Worm (Caenorhabditis elegans) whole organism, L3 larva: ENCODE results near the gene sup-26.
A peak's percentile ranks its signal among the peaks of the same experiment; 100 is the strongest.

Experiments used
- R02D3.7 ChIP-seq: fragments of 150-350 bp; optimal IDR thresholded peaks from 2 replicates; lab custom pipeline; 2014; ENCODE audit warnings: missing biosample characterization, missing genetic modification characterization
- ZK546.5 ChIP-seq: sonication (generic microtip); optimal IDR thresholded peaks from 2 replicates; lab custom pipeline; 2017; ENCODE audit warnings: missing biosample characterization, missing genetic modification characterization
- ama-1 ChIP-seq: fragments of 150-350 bp; optimal IDR thresholded peaks from 2 replicates; lab custom pipeline; 2018
- ceh-16 ChIP-seq: sonication (generic microtip); optimal IDR thresholded peaks from 2 replicates; lab custom pipeline; 2017; ENCODE audit warnings: missing biosample characterization, missing genetic modification characterization
- ceh-28 ChIP-seq: fragments of 150-350 bp; optimal IDR thresholded peaks from 2 replicates; lab custom pipeline; 2014; ENCODE audit warnings: missing biosample characterization, missing genetic modification reagents, missing genetic modification characterization
- ceh-82 ChIP-seq: fragments of 150-350 bp; optimal IDR thresholded peaks from 2 replicates; lab custom pipeline; 2014; ENCODE audit warnings: missing biosample characterization, missing genetic modification characterization
- ceh-9 ChIP-seq: sonication (generic microtip); optimal IDR thresholded peaks from 2 replicates; lab custom pipeline; 2018; ENCODE audit warnings: missing biosample characterization, missing genetic modification characterization
- daf-12 ChIP-seq: fragments of 150-350 bp; optimal IDR thresholded peaks from 2 replicates; lab custom pipeline; 2014; ENCODE audit warnings: missing biosample characterization, missing genetic modification reagents, missing genetic modification characterization
- egl-27 ChIP-seq: sonication (generic microtip); optimal IDR thresholded peaks from 4 replicates; lab custom pipeline; 2017; ENCODE audit warnings: missing biosample characterization, missing genetic modification reagents, missing genetic modification characterization
- egl-5 ChIP-seq: fragments of 150-350 bp; optimal IDR thresholded peaks from 2 replicates; lab custom pipeline; 2017; ENCODE audit warnings: missing biosample characterization, missing genetic modification reagents, missing genetic modification characterization, inconsistent platforms
- elt-1 ChIP-seq: fragments of 150-350 bp; optimal IDR thresholded peaks from 2 replicates; lab custom pipeline; 2014; ENCODE audit warnings: missing biosample characterization, missing genetic modification characterization
- elt-2 ChIP-seq: sonication (generic microtip); optimal IDR thresholded peaks from 2 replicates; lab custom pipeline; 2016; ENCODE audit warnings: missing genetic modification reagents, mild to moderate bottlenecking, missing genetic modification characterization, missing compliant biosample characterization
- elt-3 ChIP-seq, 3 experiments: fragments of 150-350 bp in 1 of 3; sonication (generic microtip) in 2 of 3; optimal IDR thresholded peaks; 2 replicates in 2 of 3; 4 replicates in 1 of 3; lab custom pipeline; 2014 to 2017; ENCODE audit warnings: missing biosample characterization in 3 of 3, missing genetic modification characterization in 3 of 3
- eor-1 ChIP-seq, 2 experiments: fragments of 150-350 bp; optimal IDR thresholded peaks; 2 replicates each; lab custom pipeline; 2014 to 2018; ENCODE audit warnings: missing biosample characterization in 2 of 2, missing genetic modification characterization in 2 of 2
- fkh-10 ChIP-seq: sonication (generic microtip); optimal IDR thresholded peaks from 2 replicates; lab custom pipeline; 2017; ENCODE audit warnings: missing biosample characterization, missing genetic modification reagents, missing genetic modification characterization
- fkh-2 ChIP-seq: fragments of 150-350 bp; optimal IDR thresholded peaks from 2 replicates; lab custom pipeline; 2014; ENCODE audit warnings: missing biosample characterization, missing genetic modification reagents, missing genetic modification characterization
- fos-1 ChIP-seq: fragments of 150-350 bp; optimal IDR thresholded peaks from 2 replicates; lab custom pipeline; 2014; ENCODE audit warnings: missing biosample characterization, missing genetic modification characterization
- hmg-11 ChIP-seq: sonication (generic microtip); optimal IDR thresholded peaks from 2 replicates; lab custom pipeline; 2016; ENCODE audit warnings: missing genetic modification characterization, missing compliant biosample characterization
- jun-1 ChIP-seq: fragments of 150-350 bp; optimal IDR thresholded peaks from 2 replicates; lab custom pipeline; 2014; ENCODE audit warnings: missing biosample characterization, missing genetic modification reagents, missing genetic modification characterization
- lin-15B ChIP-seq: fragments of 150-350 bp; optimal IDR thresholded peaks from 2 replicates; lab custom pipeline; 2014; ENCODE audit warnings: missing biosample characterization, missing genetic modification characterization
- lin-39 ChIP-seq: fragments of 150-350 bp; optimal IDR thresholded peaks from 2 replicates; lab custom pipeline; 2018; ENCODE audit warnings: missing biosample characterization, missing genetic modification reagents, missing genetic modification characterization
- lsy-12 ChIP-seq: sonication (generic microtip); optimal IDR thresholded peaks from 2 replicates; lab custom pipeline; 2016; ENCODE audit warnings: mild to moderate bottlenecking, missing genetic modification characterization, missing compliant biosample characterization
- mdl-1 ChIP-seq: fragments of 150-350 bp; optimal IDR thresholded peaks from 2 replicates; lab custom pipeline; 2014; ENCODE audit warnings: missing biosample characterization, missing genetic modification characterization
- mml-1 ChIP-seq: fragments of 150-350 bp; sonication (generic microtip); optimal IDR thresholded peaks from 3 replicates; lab custom pipeline; 2014; ENCODE audit warnings: missing biosample characterization, missing genetic modification characterization
- nfya-1 ChIP-seq: sonication (generic microtip); optimal IDR thresholded peaks from 2 replicates; lab custom pipeline; 2017; ENCODE audit warnings: missing genetic modification characterization, mild to moderate bottlenecking, missing compliant biosample characterization, antibody characterized with exemption, moderate library complexity; ENCODE audit not compliant: insufficient read depth
- nhr-11 ChIP-seq: fragments of 150-350 bp; optimal IDR thresholded peaks from 2 replicates; lab custom pipeline; 2014; ENCODE audit warnings: missing biosample characterization, missing genetic modification characterization
- nhr-12 ChIP-seq: fragments of 150-350 bp; optimal IDR thresholded peaks from 2 replicates; lab custom pipeline; 2014; ENCODE audit warnings: missing biosample characterization, missing genetic modification characterization
- nhr-23 ChIP-seq: fragments of 150-350 bp; optimal IDR thresholded peaks from 2 replicates; lab custom pipeline; 2014; ENCODE audit warnings: missing biosample characterization, missing genetic modification reagents, missing genetic modification characterization
- nhr-237 ChIP-seq: fragments of 150-350 bp; optimal IDR thresholded peaks from 2 replicates; lab custom pipeline; 2014; ENCODE audit warnings: missing biosample characterization, missing genetic modification characterization
- nhr-25 ChIP-seq: sonication (generic microtip); optimal IDR thresholded peaks from 2 replicates; lab custom pipeline; 2017; ENCODE audit warnings: missing biosample characterization, missing genetic modification characterization
- nhr-43 ChIP-seq: sonication (generic microtip); optimal IDR thresholded peaks from 2 replicates; lab custom pipeline; 2016; ENCODE audit warnings: mild to moderate bottlenecking, missing genetic modification characterization, missing compliant biosample characterization; ENCODE audit not compliant: poor library complexity, severe bottlenecking
- nhr-76 ChIP-seq: fragments of 150-350 bp; sonication (generic microtip); optimal IDR thresholded peaks from 5 replicates; lab custom pipeline; 2014; ENCODE audit warnings: missing biosample characterization, missing genetic modification characterization
- nhr-77 ChIP-seq: fragments of 150-350 bp; optimal IDR thresholded peaks from 2 replicates; lab custom pipeline; 2014; ENCODE audit warnings: missing biosample characterization, missing genetic modification characterization
- pha-4 ChIP-seq: fragments of 150-350 bp; optimal IDR thresholded peaks from 2 replicates; lab custom pipeline; 2014; ENCODE audit warnings: missing biosample characterization, missing genetic modification reagents, missing genetic modification characterization
- pqm-1 ChIP-seq: fragments of 150-350 bp; optimal IDR thresholded peaks from 2 replicates; lab custom pipeline; 2017; ENCODE audit warnings: missing biosample characterization, missing genetic modification characterization, inconsistent platforms
- sea-2 ChIP-seq: fragments of 150-350 bp; sonication (generic microtip); optimal IDR thresholded peaks from 4 replicates; lab custom pipeline; 2014; ENCODE audit warnings: missing biosample characterization, missing genetic modification reagents, missing genetic modification characterization
- skn-1 ChIP-seq: fragments of 150-350 bp; optimal IDR thresholded peaks from 2 replicates; lab custom pipeline; 2014; ENCODE audit warnings: missing biosample characterization, missing genetic modification characterization
- snpc-4 ChIP-seq: fragments of 150-350 bp; optimal IDR thresholded peaks from 2 replicates; lab custom pipeline; 2014; ENCODE audit warnings: missing biosample characterization, missing genetic modification characterization
- tbx-2 ChIP-seq: sonication (generic microtip); optimal IDR thresholded peaks from 2 replicates; lab custom pipeline; 2016; ENCODE audit warnings: mild to moderate bottlenecking, missing genetic modification characterization, missing compliant biosample characterization
- unc-39 ChIP-seq: sonication (generic microtip); optimal IDR thresholded peaks from 4 replicates; lab custom pipeline; 2017; ENCODE audit warnings: missing biosample characterization, missing genetic modification characterization
- unc-62 ChIP-seq: fragments of 150-350 bp; sonication (generic microtip); optimal IDR thresholded peaks from 4 replicates; lab custom pipeline; 2014; ENCODE audit warnings: missing biosample characterization, missing genetic modification reagents, missing genetic modification characterization
- zag-1 ChIP-seq: fragments of 150-350 bp; optimal IDR thresholded peaks from 2 replicates; lab custom pipeline; 2014; ENCODE audit warnings: missing biosample characterization, missing genetic modification characterization
- ztf-11 ChIP-seq: fragments of 150-350 bp; optimal IDR thresholded peaks from 2 replicates; lab custom pipeline; 2014; ENCODE audit warnings: missing biosample characterization, missing genetic modification characterization
- ztf-4 ChIP-seq: fragments of 150-350 bp; optimal IDR thresholded peaks from 2 replicates; lab custom pipeline; 2014; ENCODE audit warnings: missing biosample characterization, missing genetic modification characterization

sup-26 gene

ce11 chrIII:4284732-4285165 is 4.7 kb upstream of the sup-26 start:
- TF ChIP-seq elt-1 (tag; lab: Kevin White, UChicago) (peak; percentile 28), mdl-1 (tag; lab: Kevin White, UChicago) (peak; percentile 70), lin-39 (tag; lab: Kevin White, UChicago) (peak; percentile 4), elt-3 (tag; optimal IDR thresholded peaks at IDR 0.05; lab: Kevin White, UChicago) (peak in 1 of 3 experiments; percentile 27), nhr-76 (no peak), unc-39 (tag; lab: Kevin White, UChicago) (no peak), elt-2 (peak; percentile 77), egl-5 (tag; lab: Kevin White, UChicago) (no peak), snpc-4 (tag; lab: Kevin White, UChicago) (peak; percentile 43), fkh-10 (no peak), tbx-2 (tag; lab: Kevin White, UChicago) (peak; percentile 49), fos-1 (tag; lab: Kevin White, UChicago) (peak; percentile 16), skn-1 (tag; lab: Kevin White, UChicago) (no peak), egl-27 (peak; percentile 57), ZK546.5 (tag; lab: Kevin White, UChicago) (no peak), daf-12 (tag; lab: Kevin White, UChicago) (no peak), fkh-2 (tag; lab: Kevin White, UChicago) (no peak), nfya-1 (tag; lab: Kevin White, UChicago) (peak; percentile 73), pha-4 (peak; percentile 99), lin-15B (tag; lab: Kevin White, UChicago) (peak; percentile 40), ceh-82 (no peak), ceh-28 (peak; percentile 60), nhr-43 (tag; lab: Kevin White, UChicago) (peak; percentile 94), ama-1 (no peak), lsy-12 (tag; lab: Kevin White, UChicago) (peak; percentile 76), ceh-16 (tag; lab: Kevin White, UChicago) (no peak), pqm-1 (tag; lab: Kevin White, UChicago) (peak; percentile 30), zag-1 (no peak), jun-1 (tag; lab: Kevin White, UChicago) (peak; percentile 84), unc-62 (no peak), R02D3.7 (peak; percentile 11), nhr-25 (tag; lab: Kevin White, UChicago) (peak; percentile 95), ztf-4 (tag; lab: Kevin White, UChicago) (no peak), hmg-11 (tag; lab: Kevin White, UChicago) (peak; percentile 69), nhr-23 (tag; lab: Kevin White, UChicago) (peak; percentile 93), ztf-11 (tag; lab: Kevin White, UChicago) (no peak)

ce11 chrIII:4283175-4283574 is 3.2 kb upstream of the sup-26 start:
- peak; percentile 4 for TF ChIP-seq lin-39 (tag; lab: Kevin White, UChicago)
- TF ChIP-seq elt-2 = no peak
- TF ChIP-seq ceh-9 = no peak
- no peak for TF ChIP-seq ama-1
- no peak for TF ChIP-seq elt-3 (tag; optimal IDR thresholded peaks at IDR 0.05; lab: Kevin White, UChicago)
- no peak for TF ChIP-seq ceh-16 (tag; lab: Kevin White, UChicago)
- no peak for TF ChIP-seq R02D3.7
- no peak for TF ChIP-seq ceh-82
- peak; percentile 32 for TF ChIP-seq ceh-28
- peak; percentile 65 for TF ChIP-seq nhr-11
- TF ChIP-seq egl-5 (tag; lab: Kevin White, UChicago) = peak; percentile 45
- no peak for TF ChIP-seq zag-1
- peak; percentile 15 for TF ChIP-seq nfya-1 (tag; lab: Kevin White, UChicago)
- TF ChIP-seq ztf-11 (tag; lab: Kevin White, UChicago) = no peak
- TF ChIP-seq tbx-2 (tag; lab: Kevin White, UChicago) = no peak
- TF ChIP-seq nhr-25 (tag; lab: Kevin White, UChicago) = no peak
- TF ChIP-seq nhr-77 (tag; lab: Kevin White, UChicago) = no peak

ce11 chrIII:4281955-4282618 is 2.1 kb upstream of the sup-26 start:
- TF ChIP-seq ceh-28 = peak; percentile 96
- peak; percentile 95 for TF ChIP-seq elt-2
- peak; percentile 93 for TF ChIP-seq mdl-1 (tag; lab: Kevin White, UChicago)
- peak; percentile 91 for TF ChIP-seq elt-1 (tag; lab: Kevin White, UChicago)
- TF ChIP-seq ceh-9 = no peak
- peak; percentile 99 for TF ChIP-seq nhr-25 (tag; lab: Kevin White, UChicago)
- TF ChIP-seq eor-1 (tag; optimal IDR thresholded peaks at IDR 0.05; lab: Kevin White, UChicago) = no peak
- peak; percentile 27 for TF ChIP-seq ZK546.5 (tag; lab: Kevin White, UChicago)
- TF ChIP-seq nhr-77 (tag; lab: Kevin White, UChicago) = peak; percentile 35
- TF ChIP-seq sea-2 (GFP tag; lab: Kevin White, UChicago) = peak; percentile 77
- TF ChIP-seq nfya-1 (tag; lab: Kevin White, UChicago) = peak; percentile 99
- TF ChIP-seq nhr-237 = no peak
- peak; percentile 87 for TF ChIP-seq fkh-10
- peak; percentile 85 for TF ChIP-seq ztf-4 (tag; lab: Kevin White, UChicago)
- peak; percentile 85 for TF ChIP-seq R02D3.7
- peak; percentile 95 for TF ChIP-seq lin-39 (tag; lab: Kevin White, UChicago)
- TF ChIP-seq elt-3 (tag; optimal IDR thresholded peaks at IDR 0.05; lab: Kevin White, UChicago) = peak in 1 of 3 experiments; percentile 6
- peak; percentile 74 for TF ChIP-seq pqm-1 (tag; lab: Kevin White, UChicago)
- peak; percentile 62 for TF ChIP-seq ama-1
- TF ChIP-seq nhr-76 = peak; percentile 14
- TF ChIP-seq mml-1 (tag; lab: Kevin White, UChicago) = no peak
- no peak for TF ChIP-seq nhr-12 (tag; lab: Kevin White, UChicago)
- TF ChIP-seq tbx-2 (tag; lab: Kevin White, UChicago) = peak; percentile 97
- peak; percentile 89 for TF ChIP-seq snpc-4 (tag; lab: Kevin White, UChicago)
- peak; percentile 97 for TF ChIP-seq pha-4
- TF ChIP-seq lsy-12 (tag; lab: Kevin White, UChicago) = peak; percentile 97
- peak; percentile 86 for TF ChIP-seq fos-1 (tag; lab: Kevin White, UChicago)
- peak; percentile 37 for TF ChIP-seq ceh-16 (tag; lab: Kevin White, UChicago)
